Fruit fly (Drosophila melanogaster): ENCODE results near the gene bnl.

Gene bnl

DNA sequence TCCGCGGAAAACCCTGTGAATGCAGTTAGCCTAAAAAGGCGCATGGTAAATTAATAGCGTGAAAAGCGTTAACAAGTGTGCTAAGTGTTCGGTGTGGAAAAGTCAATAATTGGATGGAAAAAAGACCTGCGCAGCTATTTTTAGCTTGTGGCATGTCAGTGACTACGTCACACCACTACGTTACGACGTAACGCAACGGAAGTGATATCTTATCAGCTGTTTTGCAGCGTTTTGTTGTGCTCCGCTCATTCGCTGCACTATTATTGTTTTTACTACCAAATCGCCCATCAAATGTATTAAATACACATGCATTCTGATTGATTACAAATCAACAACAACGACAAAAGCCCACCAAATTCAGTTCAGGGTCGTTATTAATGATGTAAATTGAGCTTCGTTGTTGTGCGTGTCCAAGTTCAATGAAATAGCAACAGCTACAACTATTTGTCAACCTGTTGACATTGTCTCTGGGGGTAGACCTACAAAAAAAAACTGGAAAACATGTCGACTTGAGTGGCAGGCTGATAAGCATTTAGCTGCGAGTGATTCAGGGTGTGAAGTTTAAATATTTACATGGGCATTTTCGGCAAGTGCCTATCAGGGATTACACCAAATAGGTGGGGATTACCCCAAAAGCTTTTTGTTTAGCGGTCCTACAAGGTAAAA lies 11.1 kb upstream of the bnl start:
- TF ChIP-seq Rel (GFP tag; optimal IDR thresholded peaks at IDR 0.05) (no peak), Rel (tag; optimal IDR thresholded peaks at IDR 0.05) (peak; percentile 79), pan (optimal IDR thresholded peaks at IDR 0.05) (no peak)

DNA sequence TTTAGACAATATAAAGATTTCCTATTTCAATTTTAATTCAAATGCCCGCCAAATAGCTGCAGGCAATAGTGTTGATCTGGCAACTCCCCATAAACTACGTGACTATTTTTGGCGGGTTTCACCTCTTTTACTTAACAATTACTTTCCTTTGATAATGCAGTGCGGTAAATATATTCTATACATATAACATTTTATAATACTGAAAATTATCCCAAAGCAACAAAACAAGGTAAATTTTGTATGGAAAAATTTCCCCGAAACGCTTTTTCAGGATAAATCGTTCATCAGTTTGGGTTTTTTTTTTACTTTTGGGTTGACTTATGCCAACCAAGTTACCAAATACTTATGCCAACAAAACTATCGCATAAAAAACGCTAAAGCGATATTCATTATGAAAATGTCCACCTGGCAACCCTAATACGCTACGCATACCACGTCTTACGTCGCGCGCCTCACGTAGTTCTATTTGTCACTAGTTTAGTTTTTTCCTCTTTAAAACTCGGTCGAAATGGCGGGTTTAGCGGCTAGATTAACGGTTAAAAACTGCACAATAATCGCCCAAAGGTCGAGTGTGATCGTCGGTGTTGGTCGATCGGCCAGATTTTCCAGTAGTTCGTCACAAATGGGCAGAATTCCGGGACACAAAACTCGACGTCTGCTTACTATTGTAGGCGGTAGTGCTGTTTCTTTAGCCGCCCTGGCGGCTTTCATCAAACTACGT lies 10.4 kb upstream of the bnl start, which contains the start of gene MICU3:
Gene MICU3 (plus strand): TSS at position 442 of the 721 bp plus-strand sequence.
- TF ChIP-seq Vsx2 (GFP tag; optimal IDR thresholded peaks at IDR 0.05; ENCODE audit: partially characterized antibody) (no peak), Dfd (GFP tag; optimal IDR thresholded peaks at IDR 0.05) (no peak), CG9705 (GFP tag; optimal IDR thresholded peaks at IDR 0.05) (peak; percentile 28), sv (GFP tag; optimal IDR thresholded peaks at IDR 0.05) (peak; percentile 40), fru (GFP tag; optimal IDR thresholded peaks at IDR 0.05) (peak; percentile 58), pan (optimal IDR thresholded peaks at IDR 0.05) (no peak), psq (GFP tag; optimal IDR thresholded peaks at IDR 0.05) (peak; percentile 42), Hnf4 (GFP tag; optimal IDR thresholded peaks at IDR 0.05) (peak; percentile 66), dmrt93B (GFP tag; optimal IDR thresholded peaks at IDR 0.05) (peak; percentile 45), OdsH (GFP tag; optimal IDR thresholded peaks at IDR 0.05) (peak; percentile 7), tai (GFP tag; optimal IDR thresholded peaks at IDR 0.05) (peak; percentile 72), br (GFP tag; optimal IDR thresholded peaks at IDR 0.05) (peak; percentile 59), Abd-B (GFP tag; optimal IDR thresholded peaks at IDR 0.05) (no peak), woc (GFP tag; optimal IDR thresholded peaks at IDR 0.05) (peak; percentile 37), dl (GFP tag; optimal IDR thresholded peaks at IDR 0.05; ENCODE audit: insufficient read depth in 1 of 2, partially characterized antibody in 2 of 2) (no peak), ey (GFP tag; optimal IDR thresholded peaks at IDR 0.05) (peak; percentile 50), Mio (GFP tag; optimal IDR thresholded peaks at IDR 0.05) (no peak), sage (GFP tag; optimal IDR thresholded peaks at IDR 0.05) (peak; percentile 9), N (GFP tag; optimal IDR thresholded peaks at IDR 0.05) (no peak), h (GFP tag; optimal IDR thresholded peaks at IDR 0.05) (peak; percentile 62), rgr (GFP tag; optimal IDR thresholded peaks at IDR 0.05) (peak; percentile 65), CrebA (GFP tag; optimal IDR thresholded peaks at IDR 0.05; ENCODE audit: borderline replicate concordance) (no peak)

DNA sequence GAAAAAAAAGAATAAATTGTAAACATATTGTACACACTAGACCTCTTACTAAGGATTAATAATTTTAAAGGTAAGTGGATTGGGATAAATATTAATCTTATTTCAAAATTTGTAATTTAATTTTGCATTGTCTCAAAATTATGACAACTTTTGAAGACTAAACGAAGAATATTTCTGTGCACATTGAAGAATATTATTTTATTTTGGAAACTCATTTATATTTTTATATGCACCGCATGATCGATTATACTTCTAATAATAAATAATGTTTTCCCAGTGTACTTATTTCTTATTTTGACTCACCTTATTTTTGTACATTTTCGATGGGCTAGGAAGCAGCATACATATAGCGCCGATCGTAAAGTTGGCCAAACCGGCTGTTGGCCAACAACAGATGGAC lies 7.3 kb upstream of the bnl start:
- TF ChIP-seq CG32264 (GFP tag; optimal IDR thresholded peaks at IDR 0.05): no peak
- TF ChIP-seq dmrt93B (GFP tag; optimal IDR thresholded peaks at IDR 0.05): no peak
- TF ChIP-seq h (GFP tag; optimal IDR thresholded peaks at IDR 0.05): no peak
- TF ChIP-seq Vsx2 (GFP tag; optimal IDR thresholded peaks at IDR 0.05; ENCODE audit: partially characterized antibody): no peak

DNA sequence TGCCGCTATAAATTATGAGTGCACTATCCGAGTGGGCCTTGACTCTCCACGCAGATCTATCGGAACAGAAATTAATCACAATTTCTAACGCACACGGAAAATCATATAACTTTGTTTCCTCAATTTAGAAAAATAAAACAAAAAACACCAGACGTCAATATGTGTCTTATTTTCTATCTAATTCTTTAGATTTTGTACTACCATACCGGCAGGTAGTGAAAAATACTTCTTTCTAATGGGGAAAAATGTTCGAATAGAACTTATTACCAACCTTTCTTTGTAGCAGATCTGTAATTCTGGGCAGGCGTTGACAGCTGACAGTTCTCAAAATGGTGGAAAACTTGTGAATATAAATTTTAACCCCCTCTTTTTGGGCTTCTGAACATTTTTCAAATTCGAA lies 3.9 kb upstream of the bnl start, which contains the start of gene CG31459:
Gene CG31459 (plus strand): TSS at position 301 of the 400 bp plus-strand sequence.
- TF ChIP-seq Hr83 (GFP tag; optimal IDR thresholded peaks at IDR 0.05; ENCODE audit: poor library complexity, severe bottlenecking) (no peak), Dfd (GFP tag; optimal IDR thresholded peaks at IDR 0.05) (no peak), tai (GFP tag; optimal IDR thresholded peaks at IDR 0.05) (no peak), Sp1 (GFP tag; optimal IDR thresholded peaks at IDR 0.05) (no peak), Jra (GFP tag; optimal IDR thresholded peaks at IDR 0.05) (no peak), sage (GFP tag; optimal IDR thresholded peaks at IDR 0.05) (no peak), fru (GFP tag; optimal IDR thresholded peaks at IDR 0.05) (no peak), Vsx2 (GFP tag; optimal IDR thresholded peaks at IDR 0.05; ENCODE audit: partially characterized antibody) (no peak)

DNA sequence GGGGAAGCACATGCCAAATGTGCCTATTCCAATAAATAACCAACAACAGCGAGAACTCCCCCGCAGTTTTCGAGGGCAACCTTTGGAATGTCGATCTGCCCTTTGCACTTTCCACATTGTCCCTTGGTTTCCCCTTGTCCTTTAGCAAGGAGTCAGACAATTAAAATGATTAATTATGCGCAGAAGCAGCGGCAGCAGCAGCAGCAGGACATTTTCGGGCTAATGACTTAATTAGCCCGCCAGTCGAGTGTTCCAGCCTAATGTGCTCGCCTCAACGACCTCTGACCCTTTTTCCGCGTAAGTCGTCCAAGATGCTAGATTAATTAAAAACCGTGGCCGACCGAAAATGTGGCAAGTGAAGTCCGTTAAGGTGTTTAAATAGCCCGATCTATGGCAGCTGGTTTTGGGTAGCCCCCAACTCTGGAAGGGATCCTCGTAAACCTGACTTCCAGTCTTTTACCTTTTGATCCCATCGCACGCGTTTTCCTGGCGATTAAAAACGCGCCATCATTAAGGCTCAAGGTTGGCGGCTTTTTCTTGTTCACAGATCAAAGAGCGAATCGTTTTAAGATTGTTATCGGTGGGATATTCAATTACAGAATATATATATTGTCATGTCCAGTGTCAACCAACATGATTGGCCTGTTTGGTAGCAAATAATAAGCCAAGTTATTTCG lies 2.4 kb upstream of the bnl start:
- TF ChIP-seq Hr78 (GFP tag; optimal IDR thresholded peaks at IDR 0.05) (no peak), ey (GFP tag; optimal IDR thresholded peaks at IDR 0.05) (no peak), OdsH (GFP tag; optimal IDR thresholded peaks at IDR 0.05) (no peak), usp (GFP tag; optimal IDR thresholded peaks at IDR 0.05) (no peak), Sp1 (GFP tag; optimal IDR thresholded peaks at IDR 0.05) (no peak), tai (GFP tag; optimal IDR thresholded peaks at IDR 0.05) (no peak), GATAd (GFP tag; optimal IDR thresholded peaks at IDR 0.05) (no peak), Hnf4 (GFP tag; optimal IDR thresholded peaks at IDR 0.05) (no peak), Myc (optimal IDR thresholded peaks at IDR 0.05) (no peak), rgr (GFP tag; optimal IDR thresholded peaks at IDR 0.05) (no peak), br (GFP tag; optimal IDR thresholded peaks at IDR 0.05) (no peak), CrebA (GFP tag; optimal IDR thresholded peaks at IDR 0.05; ENCODE audit: borderline replicate concordance) (no peak), foxo (GFP tag; optimal IDR thresholded peaks at IDR 0.05) (no peak), Dfd (GFP tag; optimal IDR thresholded peaks at IDR 0.05) (no peak), h (GFP tag; optimal IDR thresholded peaks at IDR 0.05) (no peak)
